Fruit fly (Drosophila melanogaster): ENCODE data around the gene Phf5a.

The Phf5a gene

dm6 chr2L:6480212-6480994, 10.2 kb downstream of the Phf5a start, which contains the start of the genes Sec61alpha and Daxx (continued):
- TF ChIP-seq CG5953 (GFP tag; IDR thresholded peaks at IDR 0.05), result peak; percentile 66
- peak; percentile 88 for TF ChIP-seq CG3847 (GFP tag; IDR thresholded peaks at IDR 0.05)
- no peak for TF ChIP-seq crol (GFP tag; IDR thresholded peaks at IDR 0.05)
- peak; percentile 75 for TF ChIP-seq B-H1 (GFP tag; IDR thresholded peaks at IDR 0.05)
- peak; percentile 46; the same call in 1 of the 2 replicates for TF ChIP-seq CG10321 (GFP tag; IDR thresholded peaks at IDR 0.05)
- peak; percentile 88 for TF ChIP-seq sob (GFP tag; IDR thresholded peaks at IDR 0.05)
- peak; percentile 27 for TF ChIP-seq ftz-f1 (GFP tag; optimal IDR thresholded peaks at IDR 0.05)
- peak; percentile 80 for TF ChIP-seq her (GFP tag; optimal IDR thresholded peaks at IDR 0.05)
- peak; percentile 87 for TF ChIP-seq lmd (GFP tag; IDR thresholded peaks at IDR 0.05)
- TF ChIP-seq MBD-R2 (GFP tag; IDR thresholded peaks at IDR 0.05), result peak; percentile 83
- TF ChIP-seq CG10959 (GFP tag; IDR thresholded peaks at IDR 0.05), result peak; percentile 75
- no peak for TF ChIP-seq nom (GFP tag; optimal IDR thresholded peaks at IDR 0.05)
- TF ChIP-seq CTCF (GFP tag; optimal IDR thresholded peaks at IDR 0.05), result peak; percentile 20
- TF ChIP-seq dpn (GFP tag; optimal IDR thresholded peaks at IDR 0.05), result peak; percentile 88 to 92
- TF ChIP-seq zfh1 (GFP tag; IDR thresholded peaks at IDR 0.05), result peak; percentile 69; the same call in 2 of the 3 replicates
- TF ChIP-seq H2.0 (GFP tag; IDR thresholded peaks at IDR 0.05), result peak; percentile 84
- peak; percentile 69 for TF ChIP-seq ERR (GFP tag; optimal IDR thresholded peaks at IDR 0.05)
- TF ChIP-seq ATbp (GFP tag; optimal IDR thresholded peaks at IDR 0.05), result peak; percentile 49
- TF ChIP-seq sna (GFP tag; IDR thresholded peaks at IDR 0.05; ENCODE audit: partially characterized antibody), result peak; percentile 98
- peak; percentile 75 for TF ChIP-seq CG17359 (tag; optimal IDR thresholded peaks at IDR 0.05)
- no peak for TF ChIP-seq hth (optimal IDR thresholded peaks at IDR 0.05)
- TF ChIP-seq MESR4 (GFP tag; optimal IDR thresholded peaks at IDR 0.05), result peak; percentile 75
- peak; percentile 67 for TF ChIP-seq scrt (GFP tag; optimal IDR thresholded peaks at IDR 0.05)
- peak; percentile 74 for TF ChIP-seq CG30020 (tag; optimal IDR thresholded peaks at IDR 0.05)
- peak; percentile 85 for TF ChIP-seq CoRest (tag; optimal IDR thresholded peaks at IDR 0.05)
- TF ChIP-seq B-H2 (GFP tag; optimal IDR thresholded peaks at IDR 0.05), result peak; percentile 78
- peak; percentile 76 for TF ChIP-seq dmrt99B (tag; optimal IDR thresholded peaks at IDR 0.05)
- TF ChIP-seq CG14014 (GFP tag; IDR thresholded peaks at IDR 0.05), result peak; percentile 86
- TF ChIP-seq CG16779 (GFP tag; IDR thresholded peaks at IDR 0.05), result peak; percentile 81
- TF ChIP-seq dysf (GFP tag; IDR thresholded peaks at IDR 0.05), result peak; percentile 88
- peak; percentile 83 for TF ChIP-seq ken (GFP tag; IDR thresholded peaks at IDR 0.05)
- peak; percentile 62; the same call in 2 of the 3 replicates for TF ChIP-seq CG11560 (tag; IDR thresholded peaks at IDR 0.05)
- peak; percentile 67 for TF ChIP-seq onecut (GFP tag; IDR thresholded peaks at IDR 0.05)
- TF ChIP-seq CG8765 (GFP tag; IDR thresholded peaks at IDR 0.05), result peak; percentile 71
- peak; percentile 78 for TF ChIP-seq CG9727 (GFP tag; optimal IDR thresholded peaks at IDR 0.05)
- TF ChIP-seq CG3838 (GFP tag; optimal IDR thresholded peaks at IDR 0.05), result peak; percentile 67
- peak; percentile 60; the same call in 1 of the 3 replicates for TF ChIP-seq CG11093 (GFP tag; IDR thresholded peaks at IDR 0.05)
- TF ChIP-seq esg (GFP tag; conservative IDR thresholded peaks at IDR 0.05), result peak; percentile 86
- peak; percentile 73 for TF ChIP-seq sens-2 (GFP tag; IDR thresholded peaks at IDR 0.05)
- TF ChIP-seq Chrac-16 (GFP tag; optimal IDR thresholded peaks at IDR 0.05), result peak; percentile 84
- peak; percentile 64; the same call in 2 of the 3 replicates for TF ChIP-seq croc (GFP tag; conservative IDR thresholded peaks at IDR 0.05)
- TF ChIP-seq Kr (GFP tag; optimal IDR thresholded peaks at IDR 0.05), result no peak
- TF ChIP-seq maf-S (GFP tag; optimal IDR thresholded peaks at IDR 0.05), result peak; percentile 92
- TF ChIP-seq CG10209 (GFP tag; optimal IDR thresholded peaks at IDR 0.05), result peak; percentile 74
- peak; percentile 48 for TF ChIP-seq odd (GFP tag; optimal IDR thresholded peaks at IDR 0.05)
- peak; percentile 85 for TF ChIP-seq unpg (GFP tag; optimal IDR thresholded peaks at IDR 0.05)
- TF ChIP-seq ind (GFP tag; optimal IDR thresholded peaks at IDR 0.05), result peak; percentile 88
- TF ChIP-seq CG31224 (GFP tag; IDR thresholded peaks at IDR 0.05), result peak; percentile 72
- TF ChIP-seq BtbVII (GFP tag; optimal IDR thresholded peaks at IDR 0.05), result peak; percentile 25
- TF ChIP-seq Adf1 (GFP tag; IDR thresholded peaks at IDR 0.05), result peak; percentile 42
- peak; percentile 74; the same call in 2 of the 3 replicates for TF ChIP-seq CG3726 (GFP tag; IDR thresholded peaks at IDR 0.05)
